Worm (Caenorhabditis elegans) whole organism, mixed stage, embryonic: ENCODE measurements around the gene srlf-11.

Experiments
- blmp-1 ChIP-seq: fragments of 150-350 bp; optimal IDR thresholded peaks from 2 replicates; lab custom pipeline; 2014; ENCODE audit warnings: missing biosample characterization, missing genetic modification characterization
- ces-1 ChIP-seq: fragments of 150-350 bp; optimal IDR thresholded peaks from 2 replicates; lab custom pipeline; 2014; ENCODE audit warnings: missing biosample characterization, missing genetic modification reagents, missing genetic modification characterization
- cnd-1 ChIP-seq: fragments of 200-800 bp; sonication (Bioruptor generic); optimal IDR thresholded peaks from 2 replicates; lab custom pipeline; 2018; ENCODE audit warnings: mild to moderate bottlenecking, missing genetic modification characterization, missing compliant biosample characterization
- elt-1 ChIP-seq: sonication (generic microtip); optimal IDR thresholded peaks from 2 replicates; lab custom pipeline; 2017; ENCODE audit warnings: missing genetic modification characterization, mild to moderate bottlenecking, missing compliant biosample characterization, antibody characterized with exemption, moderate library complexity, borderline replicate concordance; ENCODE audit not compliant: insufficient read depth
- elt-3 ChIP-seq: fragments of 150-350 bp; optimal IDR thresholded peaks from 2 replicates; lab custom pipeline; 2014; ENCODE audit warnings: missing biosample characterization, missing genetic modification characterization
- nhr-12 ChIP-seq: fragments of 150-350 bp; optimal IDR thresholded peaks from 2 replicates; lab custom pipeline; 2014; ENCODE audit warnings: missing biosample characterization, missing genetic modification characterization
- nhr-237 ChIP-seq: fragments of 150-350 bp; optimal IDR thresholded peaks from 2 replicates; lab custom pipeline; 2014; ENCODE audit warnings: missing biosample characterization, missing genetic modification characterization
- nhr-28 ChIP-seq: fragments of 150-350 bp; optimal IDR thresholded peaks from 2 replicates; lab custom pipeline; 2014; ENCODE audit warnings: missing biosample characterization, missing genetic modification characterization
- pha-4 ChIP-seq: fragments of 150-350 bp; optimal IDR thresholded peaks from 2 replicates; lab custom pipeline; 2018; ENCODE audit warnings: missing biosample characterization, missing genetic modification reagents, missing genetic modification characterization
- snpc-4 ChIP-seq: fragments of 150-350 bp; optimal IDR thresholded peaks from 2 replicates; lab custom pipeline; 2014; ENCODE audit warnings: missing biosample characterization, missing genetic modification characterization
- unc-39 ChIP-seq: fragments of 150-350 bp; optimal IDR thresholded peaks from 2 replicates; lab custom pipeline; 2014; ENCODE audit warnings: missing biosample characterization, missing genetic modification characterization
- unc-62 ChIP-seq: fragments of 150-350 bp; optimal IDR thresholded peaks from 2 replicates; lab custom pipeline; 2014; ENCODE audit warnings: missing biosample characterization, missing genetic modification reagents, missing genetic modification characterization
- zip-8 ChIP-seq: fragments of 150-350 bp; optimal IDR thresholded peaks from 2 replicates; lab custom pipeline; 2014; ENCODE audit warnings: missing biosample characterization, missing genetic modification characterization
- ztf-11 ChIP-seq: fragments of 150-350 bp; optimal IDR thresholded peaks from 2 replicates; lab custom pipeline; 2014; ENCODE audit warnings: missing biosample characterization, missing genetic modification characterization

ce11 chrIV:10874527-10874926 lies 11.3 kb downstream of the srlf-11 start, which contains the start of gene F13E9.12:
- no peak for TF ChIP-seq ztf-11
- no peak for TF ChIP-seq unc-39 (tag; lab: Kevin White, UChicago)
- no peak for TF ChIP-seq pha-4 (tag; lab: Kevin White, UChicago)
- no peak for TF ChIP-seq unc-62 (GFP tag; lab: Kevin White, UChicago)
- no peak for TF ChIP-seq zip-8 (tag; lab: Kevin White, UChicago)
- no peak for TF ChIP-seq elt-3 (tag; lab: Kevin White, UChicago)
- no peak for TF ChIP-seq blmp-1 (tag; lab: Kevin White, UChicago)
- TF ChIP-seq snpc-4 (tag; lab: Kevin White, UChicago) = no peak
- TF ChIP-seq elt-1 (tag; lab: Kevin White, UChicago) = no peak
- no peak for TF ChIP-seq nhr-237 (tag; lab: Kevin White, UChicago)
- no peak for TF ChIP-seq cnd-1 (tag; lab: Kevin White, UChicago)
- no peak for TF ChIP-seq ces-1 (GFP tag; lab: Kevin White, UChicago)
- no peak for TF ChIP-seq nhr-28 (tag; lab: Kevin White, UChicago)
- TF ChIP-seq nhr-12 = no peak
